Worm (Caenorhabditis elegans) whole organism, early embryonic: ENCODE measurements around the gene cyp-33D1.

Source experiments
- B0310.2 ChIP-seq: sonication (generic microtip); optimal IDR thresholded peaks from 2 replicates; lab custom pipeline; 2016; ENCODE audit warnings: mild to moderate bottlenecking, missing genetic modification characterization, missing compliant biosample characterization
- F13C5.2 ChIP-seq: sonication (generic microtip); optimal IDR thresholded peaks from 2 replicates; lab custom pipeline; 2017; ENCODE audit warnings: mild to moderate bottlenecking, missing genetic modification characterization, inconsistent platforms, missing compliant biosample characterization
- aly-1 ChIP-seq: sonication (generic microtip); optimal IDR thresholded peaks from 2 replicates; lab custom pipeline; 2016; ENCODE audit warnings: missing genetic modification characterization, missing compliant biosample characterization
- ama-1 ChIP-seq: fragments of 150-350 bp; optimal IDR thresholded peaks from 2 replicates; lab custom pipeline; 2014
- ceh-13 ChIP-seq: fragments of 200-800 bp; sonication (Bioruptor generic); optimal IDR thresholded peaks from 2 replicates; lab custom pipeline; 2018; ENCODE audit warnings: mild to moderate bottlenecking, missing genetic modification characterization, missing compliant biosample characterization
- ceh-36 ChIP-seq: sonication (generic microtip); optimal IDR thresholded peaks from 2 replicates; lab custom pipeline; 2016; ENCODE audit warnings: missing genetic modification characterization, inconsistent platforms, missing compliant biosample characterization
- ets-7 ChIP-seq: sonication (generic microtip); optimal IDR thresholded peaks from 2 replicates; lab custom pipeline; 2016; ENCODE audit warnings: missing genotype, missing genetic modification characterization, missing compliant biosample characterization
- flt-1 ChIP-seq: fragments of 200-800 bp; sonication (Bioruptor generic); IDR thresholded peaks from 2 replicates; pipeline ENCODE4 v1.3.6; 2022; ENCODE audit warnings: missing genetic modification characterization, missing compliant biosample characterization
- hmbx-1 ChIP-seq: sonication (generic microtip); optimal IDR thresholded peaks from 2 replicates; lab custom pipeline; 2016; ENCODE audit warnings: mild to moderate bottlenecking, missing genetic modification characterization, missing compliant biosample characterization
- hmg-4 ChIP-seq: fragments of 200-800 bp; sonication (Bioruptor generic); optimal IDR thresholded peaks from 2 replicates; lab custom pipeline; 2018; ENCODE audit warnings: mild to moderate bottlenecking, missing genetic modification characterization, missing compliant biosample characterization
- hnd-1 ChIP-seq: sonication (generic microtip); optimal IDR thresholded peaks from 2 replicates; lab custom pipeline; 2016; ENCODE audit warnings: missing genetic modification characterization, missing compliant biosample characterization
- pes-1 ChIP-seq: fragments of 200-800 bp; sonication (Bioruptor generic); IDR thresholded peaks from 2 replicates; pipeline ENCODE4 v1.3.6; 2022; ENCODE audit warnings: missing genetic modification reagents, missing genetic modification characterization, missing compliant biosample characterization
- scrt-1 ChIP-seq: fragments of 200-800 bp; sonication (Bioruptor generic); IDR thresholded peaks from 2 replicates; pipeline ENCODE4 v1.3.6; 2022; ENCODE audit warnings: missing genetic modification characterization, missing compliant biosample characterization
- sea-1 ChIP-seq: fragments of 200-800 bp; sonication (Bioruptor generic); conservative IDR thresholded peaks from 2 replicates; pipeline ENCODE4 v1.3.6; 2022; ENCODE audit warnings: missing genetic modification characterization, missing compliant biosample characterization
- tbx-11 ChIP-seq: fragments of 200-800 bp; sonication (Bioruptor generic); IDR thresholded peaks from 2 replicates; pipeline ENCODE4 v1.3.6; 2022; ENCODE audit warnings: missing genetic modification characterization, missing compliant biosample characterization
- tbx-37 ChIP-seq: fragments of 200-800 bp; sonication (Bioruptor generic); conservative IDR thresholded peaks from 2 replicates; pipeline ENCODE4 v1.3.6; 2022; ENCODE audit warnings: missing genetic modification reagents, missing genetic modification characterization, missing compliant biosample characterization
- tra-4 ChIP-seq: sonication (generic microtip); optimal IDR thresholded peaks from 2 replicates; lab custom pipeline; 2017; ENCODE audit warnings: missing genetic modification characterization, missing compliant biosample characterization

Gene cyp-33D1

ce11 chrV:16143066-16143581 lies 32.5 kb downstream of the cyp-33D1 start, which contains the start of gene fbxa-88:
fbxa-88 (minus strand) TSS chrV:16143116.
- TF ChIP-seq scrt-1 (GFP tag; lab: Robert Waterston, UW) (no peak), sea-1 (GFP tag; lab: Robert Waterston, UW) (no peak), tra-4 (no peak), flt-1 (no peak), hmg-4 (GFP tag; lab: Kevin White, UChicago) (no peak), hnd-1 (no peak), ceh-36 (tag; lab: Kevin White, UChicago) (no peak), ama-1 (lab: Kevin White, UChicago) (no peak), ceh-13 (GFP tag; lab: Kevin White, UChicago) (no peak), aly-1 (tag; lab: Kevin White, UChicago) (no peak), tbx-37 (no peak), F13C5.2 (no peak), B0310.2 (tag; lab: Kevin White, UChicago) (no peak), tbx-11 (GFP tag; lab: Robert Waterston, UW) (no peak), ets-7 (tag; lab: Kevin White, UChicago) (no peak)

ce11 chrV:16142371-16142770 lies 33.3 kb downstream of the cyp-33D1 start, which contains the start of gene fbxa-18:
fbxa-18 (plus strand) TSS chrV:16142671.
- no peak for TF ChIP-seq hmg-4 (GFP tag; lab: Kevin White, UChicago)

- no peak for TF ChIP-seq sea-1 (GFP tag; lab: Robert Waterston, UW)
- no peak for TF ChIP-seq F13C5.2
- no peak for TF ChIP-seq ceh-36 (tag; lab: Kevin White, UChicago)
- no peak for TF ChIP-seq tbx-37
- TF ChIP-seq scrt-1 (GFP tag; lab: Robert Waterston, UW) = no peak
- TF ChIP-seq ceh-13 (GFP tag; lab: Kevin White, UChicago) = no peak
- no peak for TF ChIP-seq ets-7 (tag; lab: Kevin White, UChicago)
- TF ChIP-seq hmbx-1 (tag; lab: Kevin White, UChicago) = no peak
- no peak for TF ChIP-seq hmg-4 (GFP tag; lab: Kevin White, UChicago)
- no peak for TF ChIP-seq ama-1 (lab: Kevin White, UChicago)
- no peak for TF ChIP-seq pes-1 (GFP tag; lab: Robert Waterston, UW)
- TF ChIP-seq aly-1 (tag; lab: Kevin White, UChicago) = no peak
- no peak for TF ChIP-seq hnd-1
Measured at ce11 chrV:16141071-16141470, 34.6 kb downstream of the cyp-33D1 start, which contains the start of gene clc-32. clc-32 (minus strand) TSS chrV:16141171.

ce11 chrV:16139529-16139928 lies 36.1 kb downstream of the cyp-33D1 start, which contains the start of gene clc-11:
clc-11 (minus strand) TSS chrV:16139629.
- TF ChIP-seq ceh-13 (GFP tag; lab: Kevin White, UChicago) (no peak), aly-1 (tag; lab: Kevin White, UChicago) (no peak), tbx-37 (no peak), ets-7 (tag; lab: Kevin White, UChicago) (no peak), sea-1 (GFP tag; lab: Robert Waterston, UW) (no peak), hmbx-1 (tag; lab: Kevin White, UChicago) (no peak), hnd-1 (no peak), tbx-11 (GFP tag; lab: Robert Waterston, UW) (no peak)

- no peak for TF ChIP-seq hmbx-1 (tag; lab: Kevin White, UChicago)
- no peak for TF ChIP-seq pes-1 (GFP tag; lab: Robert Waterston, UW)
- no peak for TF ChIP-seq B0310.2 (tag; lab: Kevin White, UChicago)
- no peak for TF ChIP-seq scrt-1 (GFP tag; lab: Robert Waterston, UW)
- TF ChIP-seq ceh-36 (tag; lab: Kevin White, UChicago) = no peak
- TF ChIP-seq tbx-11 (GFP tag; lab: Robert Waterston, UW) = no peak
- TF ChIP-seq ama-1 (lab: Kevin White, UChicago) = no peak
- no peak for TF ChIP-seq ets-7 (tag; lab: Kevin White, UChicago)
- TF ChIP-seq ceh-13 (GFP tag; lab: Kevin White, UChicago) = no peak
- no peak for TF ChIP-seq aly-1 (tag; lab: Kevin White, UChicago)
- no peak for TF ChIP-seq tra-4
Measured at ce11 chrV:16137043-16137442, 38.6 kb downstream of the cyp-33D1 start, which contains the start of gene F44G3.7. F44G3.7 (minus strand) TSS chrV:16137143.

ce11 chrV:16132705-16133104 lies 43.0 kb downstream of the cyp-33D1 start, which contains the start of gene fbxa-144:
fbxa-144 (minus strand) TSS chrV:16132805.
- no peak for TF ChIP-seq ets-7 (tag; lab: Kevin White, UChicago)
- no peak for TF ChIP-seq tbx-11 (GFP tag; lab: Robert Waterston, UW)
- TF ChIP-seq hnd-1 = no peak
- no peak for TF ChIP-seq flt-1
- no peak for TF ChIP-seq scrt-1 (GFP tag; lab: Robert Waterston, UW)
- TF ChIP-seq aly-1 (tag; lab: Kevin White, UChicago) = no peak
- TF ChIP-seq hmg-4 (GFP tag; lab: Kevin White, UChicago) = no peak
- TF ChIP-seq pes-1 (GFP tag; lab: Robert Waterston, UW) = no peak
- TF ChIP-seq sea-1 (GFP tag; lab: Robert Waterston, UW) = no peak
- no peak for TF ChIP-seq B0310.2 (tag; lab: Kevin White, UChicago)
- no peak for TF ChIP-seq tbx-37
- no peak for TF ChIP-seq ceh-36 (tag; lab: Kevin White, UChicago)
- no peak for TF ChIP-seq F13C5.2
- TF ChIP-seq ceh-13 (GFP tag; lab: Kevin White, UChicago) = no peak
- TF ChIP-seq ama-1 (lab: Kevin White, UChicago) = no peak
- TF ChIP-seq hmbx-1 (tag; lab: Kevin White, UChicago) = no peak
- TF ChIP-seq tra-4 = no peak

ce11 chrV:16132215-16132614 lies 43.4 kb downstream of the cyp-33D1 start:
- TF ChIP-seq tbx-37 (no peak), hnd-1 (no peak), hmbx-1 (tag; lab: Kevin White, UChicago) (no peak), ama-1 (lab: Kevin White, UChicago) (no peak), sea-1 (GFP tag; lab: Robert Waterston, UW) (no peak), tbx-11 (GFP tag; lab: Robert Waterston, UW) (no peak), pes-1 (GFP tag; lab: Robert Waterston, UW) (no peak), ceh-36 (tag; lab: Kevin White, UChicago) (no peak), scrt-1 (GFP tag; lab: Robert Waterston, UW) (no peak), aly-1 (tag; lab: Kevin White, UChicago) (no peak), B0310.2 (tag; lab: Kevin White, UChicago) (no peak), F13C5.2 (no peak), tra-4 (no peak), hmg-4 (GFP tag; lab: Kevin White, UChicago) (no peak), flt-1 (no peak)
